Worm (Caenorhabditis elegans) whole organism, late embryonic: ENCODE results near the gene T04C9.1.

Experiments used
- dve-1 ChIP-seq: sonication (generic microtip); optimal IDR thresholded peaks from 2 replicates; lab custom pipeline; 2017; ENCODE audit warnings: antibody characterized with exemption, mild to moderate bottlenecking, missing genetic modification characterization, missing compliant biosample characterization
- hlh-6 ChIP-seq: sonication (generic microtip); optimal IDR thresholded peaks from 2 replicates; lab custom pipeline; 2016; ENCODE audit warnings: missing genotype, missing genetic modification characterization, missing compliant biosample characterization
- unc-3 ChIP-seq, 2 experiments: fragments of 200-800 bp in 1 of 2; sonication (Bioruptor generic) in 1 of 2; sonication (generic microtip) in 1 of 2; conservative IDR thresholded peaks in 1 of 2; optimal IDR thresholded peaks in 1 of 2; 2 replicates each; pipeline versions ENCODE4 v1.3.6 to Lab custom; 2016 to 2022; ENCODE audit warnings: missing compliant biosample characterization in 2 of 2, missing genetic modification characterization in 2 of 2, missing genetic modification reagents in 1 of 2

DNA sequence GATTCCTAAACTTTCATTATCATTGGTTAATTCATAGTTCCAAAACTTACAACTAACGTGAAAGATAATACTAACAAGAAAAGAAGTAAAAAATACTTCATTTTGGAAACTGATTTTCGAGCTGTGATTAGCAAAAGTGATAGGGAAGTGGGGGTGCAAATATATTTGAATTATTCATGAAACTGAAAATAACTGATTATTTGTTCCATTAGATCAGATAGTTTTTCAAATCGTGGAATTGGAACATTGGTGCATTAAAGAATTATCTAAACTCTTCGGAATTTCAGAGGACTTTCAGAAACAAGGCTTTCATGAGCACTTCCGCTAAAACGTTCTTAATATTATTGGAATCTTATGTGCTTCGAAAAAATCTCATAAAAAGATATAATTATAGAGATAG lies 62.7 kb downstream of the T04C9.1 start, which contains the start of gene F40H6.5:
- no peak for TF ChIP-seq dve-1 (tag; lab: Kevin White, UChicago)
- no peak for TF ChIP-seq unc-3 (GFP tag; conservative IDR thresholded peaks at IDR 0.05; lab: Robert Waterston, UW)
- TF ChIP-seq unc-3 (tag; optimal IDR thresholded peaks at IDR 0.05; lab: Kevin White, UChicago) = no peak
- TF ChIP-seq hlh-6 (tag; lab: Kevin White, UChicago) = no peak
